Worm (Caenorhabditis elegans) whole organism, mixed stage, embryonic: ENCODE results near the gene crn-5.
A peak's percentile ranks its signal among the peaks of the same experiment; 100 is the strongest.

Source experiments
- M03D4.4 ChIP-seq: sonication (generic microtip); optimal IDR thresholded peaks from 2 replicates; lab custom pipeline; 2017; ENCODE audit warnings: mild to moderate bottlenecking, missing genetic modification characterization, missing compliant biosample characterization
- lsy-2 ChIP-seq: fragments of 150-350 bp; optimal IDR thresholded peaks from 2 replicates; lab custom pipeline; 2014; ENCODE audit warnings: missing biosample characterization, missing genetic modification characterization
- nhr-237 ChIP-seq: fragments of 150-350 bp; optimal IDR thresholded peaks from 2 replicates; lab custom pipeline; 2014; ENCODE audit warnings: missing biosample characterization, missing genetic modification characterization
- nhr-76 ChIP-seq: sonication (generic microtip); optimal IDR thresholded peaks from 2 replicates; lab custom pipeline; 2017; ENCODE audit warnings: missing biosample characterization, missing genetic modification characterization
- pha-4 ChIP-seq: fragments of 150-350 bp; optimal IDR thresholded peaks from 2 replicates; lab custom pipeline; 2018; ENCODE audit warnings: missing biosample characterization, missing genetic modification reagents, missing genetic modification characterization
- sptf-1 ChIP-seq: sonication (generic microtip); optimal IDR thresholded peaks from 2 replicates; lab custom pipeline; 2017; ENCODE audit warnings: mild to moderate bottlenecking, missing genetic modification characterization, moderate library complexity, missing compliant biosample characterization
- unc-39 ChIP-seq: fragments of 150-350 bp; optimal IDR thresholded peaks from 2 replicates; lab custom pipeline; 2014; ENCODE audit warnings: missing biosample characterization, missing genetic modification characterization

DNA sequence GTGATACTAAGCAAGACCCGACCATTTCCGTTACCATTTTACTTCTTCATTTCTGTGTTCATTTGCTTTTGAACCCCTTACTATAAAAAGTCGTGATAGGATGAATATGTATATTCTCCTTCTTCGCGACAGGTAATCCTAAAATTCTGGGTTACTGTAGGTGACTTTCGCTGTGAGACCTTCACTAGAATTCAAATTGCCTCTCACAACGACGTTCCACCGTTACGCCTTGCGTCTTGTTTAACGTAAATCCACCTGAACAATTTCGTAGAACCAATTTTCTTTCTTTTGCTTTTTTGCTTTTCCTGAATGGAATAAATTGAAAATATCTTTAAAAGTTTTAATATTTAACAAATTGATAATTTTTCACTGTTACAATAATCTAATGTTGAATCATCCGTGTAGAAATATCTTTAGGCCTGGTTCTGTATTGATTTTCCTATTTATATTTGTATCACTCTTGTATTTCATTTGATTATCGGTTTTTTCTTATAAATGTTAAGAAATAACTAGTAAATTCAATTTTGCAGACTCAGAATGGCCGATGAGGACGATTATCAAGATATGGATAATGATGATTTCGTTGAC, 13.6 kb upstream of the crn-5 start, which contains the start of gene rpb-6:
- no peak for TF ChIP-seq sptf-1 (tag; lab: Kevin White, UChicago)
- no peak for TF ChIP-seq M03D4.4
- TF ChIP-seq nhr-237 (tag; lab: Kevin White, UChicago) = no peak
- no peak for TF ChIP-seq unc-39 (tag; lab: Kevin White, UChicago)
- TF ChIP-seq pha-4 (tag; lab: Kevin White, UChicago) = no peak
- TF ChIP-seq nhr-76 (tag; lab: Kevin White, UChicago) = no peak
- TF ChIP-seq lsy-2 (tag; lab: Kevin White, UChicago) = peak; percentile 70
